Worm (Caenorhabditis elegans) whole organism, L4 larva: Measurements from ENCODE around the gene srbc-82.

Experiments
- T26A8.4 ChIP-seq: fragments of 200-800 bp; sonication (Bioruptor generic); IDR thresholded peaks from 2 replicates; pipeline ENCODE4 v1.3.6; 2022; ENCODE audit warnings: missing genetic modification characterization, missing compliant biosample characterization
- Y5F2A.4 ChIP-seq: fragments of 200-800 bp; sonication (Bioruptor generic); optimal IDR thresholded peaks from 2 replicates; lab custom pipeline; 2018; ENCODE audit warnings: mild to moderate bottlenecking, missing genetic modification characterization, missing compliant biosample characterization
- aha-1 ChIP-seq: fragments of 150-350 bp; peaks from one replicate; lab custom pipeline; 2014; ENCODE audit warnings: missing biosample characterization, missing genetic modification characterization
- aly-2 ChIP-seq: sonication (generic microtip); optimal IDR thresholded peaks from 2 replicates; lab custom pipeline; 2018; ENCODE audit warnings: missing biosample characterization, missing genetic modification characterization
- ceh-28 ChIP-seq: fragments of 150-350 bp; optimal IDR thresholded peaks from 2 replicates; lab custom pipeline; 2014; ENCODE audit warnings: missing biosample characterization, missing genetic modification reagents, missing genetic modification characterization
- ces-1 ChIP-seq: fragments of 150-350 bp; sonication (generic microtip); optimal IDR thresholded peaks from 4 replicates; lab custom pipeline; 2014; ENCODE audit warnings: missing biosample characterization, missing genetic modification reagents, missing genetic modification characterization
- cey-2 ChIP-seq: sonication (generic microtip); optimal IDR thresholded peaks from 3 replicates; lab custom pipeline; 2017; ENCODE audit warnings: missing genetic modification characterization, mild to moderate bottlenecking, missing compliant biosample characterization, antibody characterized with exemption, borderline replicate concordance; ENCODE audit not compliant: insufficient read depth
- ctbp-1 ChIP-seq: fragments of 200-800 bp; sonication (Bioruptor generic); IDR thresholded peaks from 2 replicates; pipeline ENCODE4 v1.3.6; 2022; ENCODE audit warnings: missing genetic modification reagents, missing genetic modification characterization, missing compliant biosample characterization
- daf-12 ChIP-seq: fragments of 150-350 bp; optimal IDR thresholded peaks from 2 replicates; lab custom pipeline; 2014; ENCODE audit warnings: missing biosample characterization, missing genetic modification reagents, missing genetic modification characterization
- daf-8 ChIP-seq: fragments of 200-800 bp; sonication (Bioruptor generic); IDR thresholded peaks from 2 replicates; pipeline ENCODE4 v1.3.6; 2022; ENCODE audit warnings: missing genetic modification characterization, missing compliant biosample characterization
- egl-27 ChIP-seq: sonication (generic microtip); optimal IDR thresholded peaks from 3 replicates; lab custom pipeline; 2017; ENCODE audit warnings: missing biosample characterization, missing genetic modification reagents, missing genetic modification characterization
- gei-8 ChIP-seq: fragments of 200-800 bp; sonication (Bioruptor generic); optimal IDR thresholded peaks from 2 replicates; lab custom pipeline; 2018; ENCODE audit warnings: mild to moderate bottlenecking, missing genetic modification characterization, missing compliant biosample characterization
- hlh-11 ChIP-seq: fragments of 200-800 bp; sonication (Bioruptor generic); optimal IDR thresholded peaks from 2 replicates; lab custom pipeline; 2018; ENCODE audit warnings: mild to moderate bottlenecking, missing genetic modification characterization, missing compliant biosample characterization
- lin-15B ChIP-seq: fragments of 150-350 bp; sonication (generic microtip); optimal IDR thresholded peaks from 3 replicates; lab custom pipeline; 2014; ENCODE audit warnings: missing biosample characterization, missing genetic modification characterization
- lir-3 ChIP-seq: sonication (generic microtip); optimal IDR thresholded peaks from 2 replicates; lab custom pipeline; 2016; ENCODE audit warnings: mild to moderate bottlenecking, missing genetic modification characterization, missing compliant biosample characterization
- lsy-2 ChIP-seq, 2 experiments: fragments of 150-350 bp in 1 of 2; sonication (generic microtip) in 1 of 2; optimal IDR thresholded peaks; 2 replicates each; lab custom pipeline; 2014 to 2017; ENCODE audit warnings: missing biosample characterization in 2 of 2, missing genetic modification characterization in 2 of 2
- madf-5 ChIP-seq, 2 experiments: fragments of 200-800 bp; sonication (Bioruptor generic); IDR thresholded peaks; 2 replicates each; pipeline ENCODE4 v1.3.6; 2022; ENCODE audit warnings: missing compliant biosample characterization in 2 of 2, missing genetic modification characterization in 2 of 2
- mdt-29 ChIP-seq: fragments of 200-800 bp; sonication (Bioruptor generic); IDR thresholded peaks from 2 replicates; pipeline ENCODE4 v1.3.6; 2022; ENCODE audit warnings: missing genetic modification reagents, missing genetic modification characterization, missing compliant biosample characterization
- mxl-3 ChIP-seq: fragments of 200-800 bp; sonication (Bioruptor generic); optimal IDR thresholded peaks from 2 replicates; lab custom pipeline; 2018; ENCODE audit warnings: mild to moderate bottlenecking, missing genetic modification characterization, missing compliant biosample characterization
- nhr-10 ChIP-seq: fragments of 150-350 bp; optimal IDR thresholded peaks from 2 replicates; lab custom pipeline; 2014; ENCODE audit warnings: missing biosample characterization, missing genetic modification characterization
- nhr-237 ChIP-seq: sonication (generic microtip); optimal IDR thresholded peaks from 2 replicates; lab custom pipeline; 2017; ENCODE audit warnings: missing biosample characterization, missing genetic modification characterization
- nhr-76 ChIP-seq: fragments of 150-350 bp; optimal IDR thresholded peaks from 2 replicates; lab custom pipeline; 2014; ENCODE audit warnings: missing biosample characterization, missing genetic modification characterization
- pha-4 ChIP-seq, 2 experiments: fragments of 150-350 bp in 1 of 2; fragments of 200-800 bp in 1 of 2; sonication (Bioruptor generic) in 1 of 2; IDR thresholded peaks in 1 of 2; optimal IDR thresholded peaks in 1 of 2; 2 replicates each; pipeline versions ENCODE4 v1.3.6 to Lab custom; 2014 to 2022; ENCODE audit warnings: missing genetic modification characterization in 2 of 2, missing genetic modification reagents in 2 of 2, missing biosample characterization in 1 of 2, missing compliant biosample characterization in 1 of 2
- php-3 ChIP-seq: fragments of 200-800 bp; sonication (Bioruptor generic); IDR thresholded peaks from 2 replicates; pipeline ENCODE4 v1.3.6; 2022; ENCODE audit warnings: missing genetic modification reagents, missing genetic modification characterization, missing compliant biosample characterization
- rbr-2 ChIP-seq: sonication (generic microtip); optimal IDR thresholded peaks from 2 replicates; lab custom pipeline; 2016; ENCODE audit warnings: missing genotype, missing genetic modification characterization, missing compliant biosample characterization
- skn-1 ChIP-seq: fragments of 150-350 bp; optimal IDR thresholded peaks from 2 replicates; lab custom pipeline; 2014; ENCODE audit warnings: missing biosample characterization, missing genetic modification characterization
- tag-97 ChIP-seq: fragments of 200-800 bp; sonication (Bioruptor generic); IDR thresholded peaks from 2 replicates; pipeline ENCODE4 v1.3.6; 2022; ENCODE audit warnings: missing genetic modification characterization, missing compliant biosample characterization
- unc-130 ChIP-seq: sonication (generic microtip); optimal IDR thresholded peaks from 2 replicates; lab custom pipeline; 2016; ENCODE audit warnings: missing genetic modification reagents, missing genetic modification characterization, missing compliant biosample characterization
- unc-39 ChIP-seq: sonication (generic microtip); optimal IDR thresholded peaks from 2 replicates; lab custom pipeline; 2017; ENCODE audit warnings: missing biosample characterization, missing genetic modification characterization
- unc-62 ChIP-seq, 3 experiments: fragments of 150-350 bp in 1 of 3; sonication (generic microtip); optimal IDR thresholded peaks in 2 of 3; peaks in 1 of 3; 1 replicate in 1 of 3; 2 replicates in 2 of 3; lab custom pipeline; 2014 to 2017; ENCODE audit warnings: missing biosample characterization in 3 of 3, missing genetic modification characterization in 3 of 3, missing genetic modification reagents in 3 of 3, missing genotype in 1 of 3
- zfp-2 ChIP-seq: sonication (generic microtip); optimal IDR thresholded peaks from 2 replicates; lab custom pipeline; 2016; ENCODE audit warnings: mild to moderate bottlenecking, missing genetic modification characterization, missing compliant biosample characterization
- zfp-3 ChIP-seq: fragments of 200-800 bp; sonication (Bioruptor generic); conservative IDR thresholded peaks from 2 replicates; pipeline ENCODE4 v1.3.6; 2022; ENCODE audit warnings: missing genetic modification reagents, missing genetic modification characterization, missing compliant biosample characterization
- zip-11 ChIP-seq: fragments of 200-800 bp; sonication (Bioruptor generic); IDR thresholded peaks from 2 replicates; pipeline ENCODE4 v1.3.6; 2022; ENCODE audit warnings: missing genetic modification characterization, missing compliant biosample characterization
- zip-2 ChIP-seq: fragments of 150-350 bp; optimal IDR thresholded peaks from 2 replicates; lab custom pipeline; 2014; ENCODE audit warnings: missing biosample characterization, missing genetic modification characterization
- ztf-7 ChIP-seq: fragments of 150-350 bp; optimal IDR thresholded peaks from 2 replicates; lab custom pipeline; 2014; ENCODE audit warnings: missing biosample characterization, missing genetic modification characterization

Gene srbc-82

DNA sequence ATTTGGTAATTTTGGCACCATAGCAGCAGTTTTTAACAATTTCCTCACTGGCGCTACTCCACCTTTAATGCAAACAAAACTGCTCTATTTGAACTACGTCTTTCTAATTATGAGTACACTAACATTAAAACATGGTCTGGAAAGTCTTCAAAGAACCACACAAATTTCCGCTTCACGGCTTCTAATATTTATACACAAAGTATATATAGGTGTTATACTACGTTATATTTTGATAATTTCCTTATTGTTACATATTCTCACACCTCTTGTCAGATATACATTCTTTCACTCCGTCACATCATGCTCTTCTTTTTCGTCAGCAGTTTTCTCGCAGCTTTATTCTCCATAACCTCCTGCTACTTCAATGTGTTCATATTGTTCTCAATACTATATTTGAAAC, at the start of gene srbc-82:
Gene srbc-82, plus strand, starts transcription at position 301 of the 400 bp plus-strand sequence.
- TF ChIP-seq nhr-237 (tag; lab: Kevin White, UChicago) = no peak
- TF ChIP-seq ztf-7 = no peak
- TF ChIP-seq tag-97 (GFP tag; lab: Robert Waterston, UW) = no peak
- TF ChIP-seq ces-1 (GFP tag; lab: Kevin White, UChicago) = no peak
- TF ChIP-seq unc-62 (GFP tag; optimal IDR thresholded peaks at IDR 0.05 in 1 of 2; lab: Kevin White, UChicago) = no peak
- TF ChIP-seq unc-62 (tag; optimal IDR thresholded peaks at IDR 0.05; lab: Kevin White, UChicago) = no peak
- TF ChIP-seq php-3 (GFP tag; lab: Robert Waterston, UW) = no peak
- TF ChIP-seq T26A8.4 (GFP tag; lab: Robert Waterston, UW) = no peak
- no peak for TF ChIP-seq unc-130
- no peak for TF ChIP-seq daf-12 (tag; lab: Kevin White, UChicago)
- no peak for TF ChIP-seq lir-3
- no peak for TF ChIP-seq zip-2 (tag; lab: Kevin White, UChicago)
- TF ChIP-seq mxl-3 (GFP tag; lab: Kevin White, UChicago) = no peak

DNA sequence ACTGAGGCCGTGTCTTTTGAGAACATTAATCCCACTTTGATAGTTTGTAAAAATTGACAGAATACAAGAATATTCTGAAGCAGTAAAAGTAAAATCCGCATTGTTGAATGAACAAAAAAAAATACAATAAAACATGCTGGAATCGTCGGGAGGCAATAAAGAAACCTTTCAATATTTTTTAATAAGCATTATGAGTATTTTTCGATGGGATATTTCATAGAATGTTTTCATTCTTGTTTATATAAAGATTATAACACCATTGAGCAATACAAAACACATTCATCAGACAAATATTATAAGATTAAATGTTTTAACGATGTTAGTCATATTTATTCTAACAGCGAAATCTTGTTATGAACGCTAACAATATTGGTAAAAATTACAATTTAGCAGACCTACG, 46.7 kb upstream of the srbc-82 start, which contains the start of gene gcy-20:
Gene gcy-20, minus strand, starts transcription at position 101 of the 400 bp plus-strand sequence.
- TF ChIP-seq zfp-3 (no peak), ctbp-1 (GFP tag; lab: Robert Waterston, UW) (no peak), gei-8 (no peak), aha-1 (tag; lab: Kevin White, UChicago) (no peak), lsy-2 (tag; optimal IDR thresholded peaks at IDR 0.05; lab: Kevin White, UChicago) (no peak), skn-1 (no peak), egl-27 (no peak), ceh-28 (tag; lab: Kevin White, UChicago) (no peak), nhr-76 (tag; lab: Kevin White, UChicago) (no peak), zip-11 (GFP tag; lab: Robert Waterston, UW) (no peak), rbr-2 (tag; lab: Kevin White, UChicago) (no peak), aly-2 (no peak), pha-4 (GFP tag; IDR thresholded peaks at IDR 0.05; lab: Robert Waterston, UW) (no peak), pha-4 (tag; optimal IDR thresholded peaks at IDR 0.05; lab: Kevin White, UChicago) (no peak), cey-2 (tag; lab: Kevin White, UChicago) (no peak), nhr-10 (tag; lab: Kevin White, UChicago) (no peak), madf-5 (GFP tag; IDR thresholded peaks at IDR 0.05; lab: Robert Waterston, UW) (no peak), mdt-29 (no peak), daf-8 (no peak)

DNA sequence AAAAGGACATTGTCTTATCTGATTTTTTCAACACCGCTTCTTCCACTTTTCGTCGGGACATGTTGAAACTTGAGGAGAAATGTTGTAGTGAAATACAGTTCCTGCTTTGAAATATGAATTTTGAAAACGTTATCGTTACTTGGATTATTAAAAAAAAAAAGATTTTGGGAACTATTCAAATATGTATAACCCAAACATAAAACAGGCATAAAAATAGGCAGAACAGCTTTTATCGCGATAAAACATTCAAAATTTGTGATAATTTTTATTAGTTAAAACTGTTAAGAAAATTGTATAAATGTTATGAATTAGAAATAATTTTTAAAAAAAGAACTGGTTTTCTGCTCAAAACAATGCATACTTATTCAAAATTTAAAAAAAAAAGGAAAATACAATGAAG, 44.0 kb upstream of the srbc-82 start, which contains the start of gene bgnt-1.3:
Gene bgnt-1.3, minus strand, starts transcription at position 101 of the 400 bp plus-strand sequence.
- TF ChIP-seq unc-130 = no peak
- no peak for TF ChIP-seq zfp-3
- TF ChIP-seq lin-15B (tag; lab: Kevin White, UChicago) = no peak
- TF ChIP-seq zfp-2 = no peak
- no peak for TF ChIP-seq hlh-11 (tag; lab: Kevin White, UChicago)
- TF ChIP-seq Y5F2A.4 = no peak

DNA sequence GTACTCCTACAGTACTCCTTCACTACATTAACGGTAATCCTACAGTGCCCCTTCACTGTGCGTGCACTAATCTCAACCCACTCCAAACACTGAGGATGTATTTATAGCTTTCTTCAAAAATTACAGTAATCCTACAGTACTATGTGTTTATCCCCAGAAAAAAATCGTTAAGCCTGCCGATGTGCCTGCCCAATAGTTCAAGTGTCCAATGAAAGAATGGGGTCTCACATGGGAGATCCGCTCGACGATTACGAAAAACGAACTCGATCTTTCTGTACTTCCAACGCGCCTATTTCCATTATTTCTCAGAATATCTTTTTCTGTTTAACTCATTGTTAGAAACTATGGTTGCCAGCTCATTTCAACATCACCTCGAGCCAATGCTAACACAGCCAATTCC, 42.2 kb upstream of the srbc-82 start, which contains the start of gene nhr-218:
Gene nhr-218, plus strand, starts transcription at position 301 of the 400 bp plus-strand sequence.
- no peak for TF ChIP-seq unc-39 (tag; lab: Kevin White, UChicago)
- TF ChIP-seq unc-62 (GFP tag; optimal IDR thresholded peaks at IDR 0.05 in 1 of 2; lab: Kevin White, UChicago) = peak in 1 of 2 experiments; percentile 33
- TF ChIP-seq unc-62 (tag; optimal IDR thresholded peaks at IDR 0.05; lab: Kevin White, UChicago) = no peak
